Fruit fly (Drosophila melanogaster) whole organism, embryonic: ENCODE data around the gene Use1.

Experiments used
- CG10321 ChIP-seq: fragments of 200-800 bp; sonication (Bioruptor generic); IDR thresholded peaks from 2 replicates; pipeline ENCODE4 v1.3.6; 2022; ENCODE audit warnings: missing biosample characterization, missing genetic modification characterization
- CG16813 ChIP-seq: fragments of 200-800 bp; sonication (Bioruptor generic); IDR thresholded peaks from 3 replicates; pipeline ENCODE4 v1.3.6; 2022; ENCODE audit warnings: missing biosample characterization, missing genetic modification characterization; ENCODE audit not compliant: partially characterized antibody
- CG33213 ChIP-seq: fragments of 200-800 bp; sonication (Bioruptor generic); optimal IDR thresholded peaks from 3 replicates; lab custom pipeline; 2016; ENCODE audit warnings: missing biosample characterization, missing genetic modification characterization
- CG34422 ChIP-seq: fragments of 200-800 bp; sonication (Bioruptor generic); IDR thresholded peaks from 3 replicates; pipeline ENCODE4 v1.3.6; 2022; ENCODE audit warnings: missing biosample characterization, missing genetic modification characterization
- CG6654 ChIP-seq: fragments of 200-800 bp; sonication (Bioruptor generic); optimal IDR thresholded peaks from 2 replicates; lab custom pipeline; 2017; ENCODE audit warnings: missing biosample characterization, mild to moderate bottlenecking, missing genetic modification characterization
- CG7271 ChIP-seq: fragments of 200-800 bp; sonication (Bioruptor generic); optimal IDR thresholded peaks from 2 replicates; lab custom pipeline; 2018; ENCODE audit warnings: missing biosample characterization, mild to moderate bottlenecking, missing genetic modification characterization, moderate library complexity
- CG8388 ChIP-seq: fragments of 200-800 bp; sonication (Bioruptor generic); optimal IDR thresholded peaks from 2 replicates; lab custom pipeline; 2019; ENCODE audit warnings: missing biosample characterization, mild to moderate bottlenecking, missing genetic modification characterization, moderate library complexity
- Camta ChIP-seq: fragments of 200-800 bp; sonication (Bioruptor generic); optimal IDR thresholded peaks from 2 replicates; lab custom pipeline; 2016; ENCODE audit warnings: missing biosample characterization, missing genetic modification characterization
- Hsf ChIP-seq: fragments of 200-800 bp; sonication (Bioruptor generic); optimal IDR thresholded peaks from 3 replicates; lab custom pipeline; 2016; ENCODE audit warnings: missing biosample characterization, missing genetic modification characterization
- Lim3 ChIP-seq: fragments of 200-800 bp; sonication (Bioruptor generic); IDR thresholded peaks from 2 replicates; pipeline ENCODE4 v1.3.6; 2022; ENCODE audit warnings: missing biosample characterization, missing genetic modification characterization
- btn ChIP-seq: fragments of 200-800 bp; sonication (Bioruptor generic); optimal IDR thresholded peaks from 2 replicates; lab custom pipeline; 2016; ENCODE audit warnings: missing biosample characterization, missing genetic modification characterization
- org-1 ChIP-seq: fragments of 200-800 bp; sonication (Bioruptor generic); optimal IDR thresholded peaks from 2 replicates; lab custom pipeline; 2017; ENCODE audit warnings: missing biosample characterization, missing genetic modification characterization
- ssp ChIP-seq: fragments of 200-800 bp; sonication (Bioruptor generic); IDR thresholded peaks from 2 replicates; pipeline ENCODE4 v1.3.6; 2022; ENCODE audit warnings: missing biosample characterization, missing genetic modification characterization
- vnd ChIP-seq: fragments of 200-800 bp; sonication (Bioruptor generic); IDR thresholded peaks from 3 replicates; pipeline ENCODE4 v1.3.6; 2022; ENCODE audit warnings: missing biosample characterization, missing genetic modification characterization; ENCODE audit not compliant: partially characterized antibody

DNA sequence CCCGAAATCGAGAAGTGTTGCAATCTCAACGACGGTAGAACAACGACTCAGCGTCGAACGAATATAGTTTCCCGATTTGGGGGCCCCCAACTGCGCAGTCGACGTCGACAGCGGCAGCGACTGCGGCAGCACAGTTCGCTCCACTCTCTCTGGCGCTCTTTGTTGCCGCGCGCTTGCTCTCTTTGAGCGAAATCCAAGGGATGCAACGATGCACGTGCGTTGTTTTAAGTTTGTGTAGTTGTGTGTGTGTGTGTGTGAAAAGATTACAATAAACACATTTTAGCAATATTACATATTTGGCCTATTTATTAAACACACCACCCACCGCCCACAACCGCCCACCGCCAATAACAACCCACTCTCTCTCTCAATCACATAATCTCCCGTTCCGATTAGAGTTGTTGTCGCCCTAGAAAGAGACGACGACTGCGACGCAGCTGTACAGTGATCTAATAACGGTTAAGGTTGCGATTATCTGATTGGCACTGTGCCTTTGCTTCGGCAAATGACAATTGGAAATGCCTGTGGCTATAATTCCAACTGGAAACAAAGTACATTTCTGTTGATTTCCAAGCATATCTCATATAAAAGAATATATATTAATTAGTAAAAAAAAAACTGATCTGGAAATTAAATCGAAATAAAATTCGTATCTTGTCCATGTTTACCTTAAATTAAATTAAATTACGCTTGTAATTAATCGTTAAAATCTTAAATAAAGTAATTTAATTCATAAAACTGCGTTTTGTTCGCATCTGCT is 11.5 kb downstream of the Use1 start:
- TF ChIP-seq btn (no peak), Camta (GFP tag; lab: Kevin White, UChicago) (no peak), vnd (GFP tag; lab: Robert Waterston, UW) (no peak), ssp (no peak), CG34422 (GFP tag; lab: Robert Waterston, UW) (no peak), CG16813 (GFP tag; lab: Robert Waterston, UW) (no peak), CG7271 (tag; lab: Kevin White, UChicago) (no peak), CG8388 (no peak), Lim3 (GFP tag; lab: Robert Waterston, UW) (no peak), org-1 (no peak), Hsf (GFP tag; lab: Kevin White, UChicago) (no peak), CG6654 (no peak), CG33213 (no peak), CG10321 (GFP tag; lab: Robert Waterston, UW) (no peak)
